Worm (Caenorhabditis elegans): ENCODE results near the gene F01F1.2.

DNA sequence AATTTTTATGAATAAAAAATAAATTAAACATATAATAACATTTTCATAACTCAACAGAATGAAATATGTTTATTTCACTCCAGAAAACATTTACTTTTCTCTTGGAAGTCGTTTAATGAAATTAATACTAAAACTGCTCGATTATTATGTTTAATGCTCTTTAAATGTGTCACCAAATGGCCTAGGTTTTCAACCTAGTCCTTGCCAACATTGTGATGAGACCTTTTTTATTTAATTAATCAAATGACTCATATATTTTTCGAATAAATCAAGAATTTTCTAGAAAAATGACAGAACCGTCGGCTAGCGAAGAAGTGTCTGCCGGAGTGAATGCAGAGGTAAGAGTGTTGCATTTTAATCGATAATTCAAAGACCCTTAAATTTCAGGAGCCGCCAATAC lies 14.1 kb upstream of the F01F1.2 start, which contains the start of gene rabn-5:
- TF ChIP-seq sptf-1 (tag; optimal IDR thresholded peaks at IDR 0.05) (no peak), elt-2 (tag; optimal IDR thresholded peaks at IDR 0.05) (no peak), swsn-7 (tag; optimal IDR thresholded peaks at IDR 0.05) (no peak), nhr-237 (tag; optimal IDR thresholded peaks at IDR 0.05) (no peak), ama-1 (optimal IDR thresholded peaks at IDR 0.05) (no peak), nhr-76 (tag; optimal IDR thresholded peaks at IDR 0.05) (no peak), skn-1 (tag; optimal IDR thresholded peaks at IDR 0.05) (no peak), unc-62 (GFP tag; optimal IDR thresholded peaks at IDR 0.05) (no peak)
